Fruit fly (Drosophila melanogaster): ENCODE results near the gene CG4098.

- TF ChIP-seq insv (optimal IDR thresholded peaks at IDR 0.05), result no peak
- TF ChIP-seq Myc (optimal IDR thresholded peaks at IDR 0.05), result no peak
- no peak for TF ChIP-seq h (optimal IDR thresholded peaks at IDR 0.05)
- TF ChIP-seq psq (optimal IDR thresholded peaks at IDR 0.05), result no peak
Measured at dm6 chr3L:16609120-16609519, at the start of gene CG4098.
